Worm (Caenorhabditis elegans) whole organism, early embryonic: ENCODE measurements around the gene unc-6.

ENCODE experiments used
- B0310.2 ChIP-seq: sonication (generic microtip); optimal IDR thresholded peaks from 2 replicates; lab custom pipeline; 2016; ENCODE audit warnings: mild to moderate bottlenecking, missing genetic modification characterization, missing compliant biosample characterization
- F13C5.2 ChIP-seq: sonication (generic microtip); optimal IDR thresholded peaks from 2 replicates; lab custom pipeline; 2017; ENCODE audit warnings: mild to moderate bottlenecking, missing genetic modification characterization, inconsistent platforms, missing compliant biosample characterization
- ama-1 ChIP-seq: fragments of 150-350 bp; optimal IDR thresholded peaks from 2 replicates; lab custom pipeline; 2014
- ceh-13 ChIP-seq: fragments of 200-800 bp; sonication (Bioruptor generic); optimal IDR thresholded peaks from 2 replicates; lab custom pipeline; 2018; ENCODE audit warnings: mild to moderate bottlenecking, missing genetic modification characterization, missing compliant biosample characterization
- ceh-36 ChIP-seq: sonication (generic microtip); optimal IDR thresholded peaks from 2 replicates; lab custom pipeline; 2016; ENCODE audit warnings: missing genetic modification characterization, inconsistent platforms, missing compliant biosample characterization
- ets-7 ChIP-seq: sonication (generic microtip); optimal IDR thresholded peaks from 2 replicates; lab custom pipeline; 2016; ENCODE audit warnings: missing genotype, missing genetic modification characterization, missing compliant biosample characterization
- flt-1 ChIP-seq: fragments of 200-800 bp; sonication (Bioruptor generic); IDR thresholded peaks from 2 replicates; pipeline ENCODE4 v1.3.6; 2022; ENCODE audit warnings: missing genetic modification characterization, missing compliant biosample characterization
- hmbx-1 ChIP-seq: sonication (generic microtip); optimal IDR thresholded peaks from 2 replicates; lab custom pipeline; 2016; ENCODE audit warnings: mild to moderate bottlenecking, missing genetic modification characterization, missing compliant biosample characterization
- hmg-4 ChIP-seq: fragments of 200-800 bp; sonication (Bioruptor generic); optimal IDR thresholded peaks from 2 replicates; lab custom pipeline; 2018; ENCODE audit warnings: mild to moderate bottlenecking, missing genetic modification characterization, missing compliant biosample characterization
- scrt-1 ChIP-seq: fragments of 200-800 bp; sonication (Bioruptor generic); IDR thresholded peaks from 2 replicates; pipeline ENCODE4 v1.3.6; 2022; ENCODE audit warnings: missing genetic modification characterization, missing compliant biosample characterization
- sea-1 ChIP-seq: fragments of 200-800 bp; sonication (Bioruptor generic); conservative IDR thresholded peaks from 2 replicates; pipeline ENCODE4 v1.3.6; 2022; ENCODE audit warnings: missing genetic modification characterization, missing compliant biosample characterization
- tbx-11 ChIP-seq: fragments of 200-800 bp; sonication (Bioruptor generic); IDR thresholded peaks from 2 replicates; pipeline ENCODE4 v1.3.6; 2022; ENCODE audit warnings: missing genetic modification characterization, missing compliant biosample characterization
- tbx-37 ChIP-seq: fragments of 200-800 bp; sonication (Bioruptor generic); conservative IDR thresholded peaks from 2 replicates; pipeline ENCODE4 v1.3.6; 2022; ENCODE audit warnings: missing genetic modification reagents, missing genetic modification characterization, missing compliant biosample characterization
- tra-4 ChIP-seq: sonication (generic microtip); optimal IDR thresholded peaks from 2 replicates; lab custom pipeline; 2017; ENCODE audit warnings: missing genetic modification characterization, missing compliant biosample characterization

unc-6 gene

ce11 chrX:6937742-6938141 is 48.3 kb downstream of the unc-6 start:
- TF ChIP-seq scrt-1 (GFP tag; lab: Robert Waterston, UW) (no peak), ama-1 (lab: Kevin White, UChicago) (no peak), F13C5.2 (tag; lab: Kevin White, UChicago) (no peak), hmg-4 (GFP tag; lab: Kevin White, UChicago) (no peak), B0310.2 (no peak), tra-4 (tag; lab: Kevin White, UChicago) (no peak), ets-7 (tag; lab: Kevin White, UChicago) (no peak), ceh-36 (tag; lab: Kevin White, UChicago) (no peak)

- no peak for TF ChIP-seq tbx-11 (GFP tag; lab: Robert Waterston, UW)
- TF ChIP-seq sea-1 (GFP tag; lab: Robert Waterston, UW) = no peak
Measured at ce11 chrX:6939917-6940316, 50.4 kb downstream of the unc-6 start, which contains the start of gene C16E9.1. C16E9.1 (plus strand) TSS chrX:6940217.

- TF ChIP-seq flt-1 (GFP tag; lab: Robert Waterston, UW) (no peak), ceh-36 (tag; lab: Kevin White, UChicago) (no peak), F13C5.2 (tag; lab: Kevin White, UChicago) (no peak), tbx-37 (GFP tag; lab: Robert Waterston, UW) (no peak), hmbx-1 (no peak)
Measured at ce11 chrX:6940775-6941174, 51.3 kb downstream of the unc-6 start.

ce11 chrX:6941711-6942110 is 52.2 kb downstream of the unc-6 start:
- no peak for TF ChIP-seq tbx-37 (GFP tag; lab: Robert Waterston, UW)
- TF ChIP-seq ceh-13 (GFP tag; lab: Kevin White, UChicago) = no peak
- TF ChIP-seq ceh-36 (tag; lab: Kevin White, UChicago) = no peak
- no peak for TF ChIP-seq sea-1 (GFP tag; lab: Robert Waterston, UW)
